Fruit fly (Drosophila melanogaster) whole organism, embryonic: ENCODE measurements around the gene Jon65Aiii.

Source experiments
- Abd-B ChIP-seq: fragments of 200-800 bp; sonication (Bioruptor generic); optimal IDR thresholded peaks from 2 replicates; lab custom pipeline; 2018; ENCODE audit warnings: missing biosample characterization, mild to moderate bottlenecking, missing genetic modification characterization, moderate library complexity
- Awh ChIP-seq: fragments of 200-800 bp; sonication (Bioruptor generic); IDR thresholded peaks from 2 replicates; pipeline ENCODE4, ENCODE4 v1.3.6; 2022; ENCODE audit warnings: missing biosample characterization, missing genetic modification characterization
- Bgb ChIP-seq: fragments of 200-800 bp; sonication (Bioruptor generic); IDR thresholded peaks from 2 replicates; pipeline ENCODE4 v1.3.6; 2022; ENCODE audit warnings: missing biosample characterization, missing genetic modification characterization; ENCODE audit not compliant: partially characterized antibody
- BtbVII ChIP-seq: fragments of 200-800 bp; sonication (Bioruptor generic); optimal IDR thresholded peaks from 3 replicates; lab custom pipeline; 2017; ENCODE audit warnings: missing biosample characterization, mild to moderate bottlenecking, missing genetic modification characterization
- CG10431 ChIP-seq: fragments of 200-800 bp; sonication (Bioruptor generic); optimal IDR thresholded peaks from 3 replicates; lab custom pipeline; 2018; ENCODE audit warnings: missing biosample characterization, mild to moderate bottlenecking, missing genetic modification characterization
- CG11247 ChIP-seq: fragments of 200-800 bp; sonication (Bioruptor generic); IDR thresholded peaks from 2 replicates; pipeline ENCODE4 v1.3.6; 2022; ENCODE audit warnings: missing biosample characterization, missing genetic modification characterization
- CG13624 ChIP-seq: fragments of 200-800 bp; sonication (Bioruptor generic); optimal IDR thresholded peaks from 2 replicates; lab custom pipeline; 2016; ENCODE audit warnings: missing biosample characterization, missing genetic modification characterization
- CG14014 ChIP-seq: fragments of 200-800 bp; sonication (Bioruptor generic); IDR thresholded peaks from 2 replicates; pipeline ENCODE4 v1.3.6; 2022; ENCODE audit warnings: missing biosample characterization, missing genetic modification characterization
- CG14050 ChIP-seq: fragments of 200-800 bp; sonication (Bioruptor generic); IDR thresholded peaks from 3 replicates; pipeline ENCODE4 v1.3.6; 2022; ENCODE audit warnings: missing biosample characterization, missing genetic modification characterization
- CG15514 ChIP-seq: fragments of 200-800 bp; sonication (Bioruptor generic); optimal IDR thresholded peaks from 3 replicates; lab custom pipeline; 2017; ENCODE audit warnings: missing biosample characterization, missing genetic modification characterization, mild to moderate bottlenecking, moderate library complexity, missing genetic modification reagents
- CG30403 ChIP-seq: fragments of 200-800 bp; sonication (Bioruptor generic); optimal IDR thresholded peaks from 3 replicates; lab custom pipeline; 2016; ENCODE audit warnings: missing biosample characterization, missing genetic modification characterization
- CG31388 ChIP-seq: fragments of 200-800 bp; sonication (Bioruptor generic); optimal IDR thresholded peaks from 2 replicates; lab custom pipeline; 2016; ENCODE audit warnings: missing biosample characterization, missing genetic modification characterization
- CG32772 ChIP-seq: fragments of 200-800 bp; sonication (Bioruptor generic); IDR thresholded peaks from 2 replicates; pipeline ENCODE4 v1.3.6; 2022; ENCODE audit warnings: missing biosample characterization, missing genetic modification characterization
- CG34224 ChIP-seq: fragments of 200-800 bp; sonication (Bioruptor generic); IDR thresholded peaks from 3 replicates; pipeline ENCODE4 v1.3.6; 2022; ENCODE audit warnings: missing biosample characterization, missing genetic modification characterization; ENCODE audit not compliant: partially characterized antibody
- CG6272 ChIP-seq: fragments of 200-800 bp; sonication (Bioruptor generic); IDR thresholded peaks from 2 replicates; pipeline ENCODE4 v1.3.6; 2022; ENCODE audit warnings: missing biosample characterization, missing genetic modification characterization
- CG9609 ChIP-seq: fragments of 200-800 bp; sonication (Bioruptor generic); optimal IDR thresholded peaks from 3 replicates; lab custom pipeline; 2016; ENCODE audit warnings: missing biosample characterization, missing genetic modification characterization
- CG9797 ChIP-seq: fragments of 200-800 bp; sonication (Bioruptor generic); optimal IDR thresholded peaks from 3 replicates; lab custom pipeline; 2018; ENCODE audit warnings: missing biosample characterization, mild to moderate bottlenecking, missing genetic modification characterization
- CHES-1-like ChIP-seq: fragments of 200-800 bp; sonication (Bioruptor generic); optimal IDR thresholded peaks from 2 replicates; lab custom pipeline; 2016; ENCODE audit warnings: missing biosample characterization, missing genetic modification characterization
- Camta ChIP-seq: fragments of 200-800 bp; sonication (Bioruptor generic); optimal IDR thresholded peaks from 2 replicates; lab custom pipeline; 2016; ENCODE audit warnings: missing biosample characterization, missing genetic modification characterization
- Dek ChIP-seq: fragments of 200-800 bp; sonication (Bioruptor generic); optimal IDR thresholded peaks from 3 replicates; lab custom pipeline; 2019; ENCODE audit warnings: missing biosample characterization, mild to moderate bottlenecking, missing genetic modification characterization, moderate library complexity
- Fer3 ChIP-seq: fragments of 200-800 bp; sonication (Bioruptor generic); optimal IDR thresholded peaks from 2 replicates; lab custom pipeline; 2018; ENCODE audit warnings: missing biosample characterization, mild to moderate bottlenecking, missing genetic modification characterization, moderate library complexity
- Gsc ChIP-seq: fragments of 200-800 bp; sonication (Bioruptor generic); IDR thresholded peaks from 2 replicates; pipeline ENCODE4 v1.3.6; 2022; ENCODE audit warnings: missing biosample characterization, missing genetic modification characterization
- HmgZ ChIP-seq: fragments of 200-800 bp; sonication (Bioruptor generic); optimal IDR thresholded peaks from 2 replicates; lab custom pipeline; 2018; ENCODE audit warnings: missing biosample characterization, mild to moderate bottlenecking, missing genetic modification characterization
- Hmx ChIP-seq: fragments of 200-800 bp; sonication (Bioruptor generic); optimal IDR thresholded peaks from 2 replicates; lab custom pipeline; 2016; ENCODE audit warnings: missing biosample characterization, missing genetic modification characterization
- MESR4 ChIP-seq: fragments of 200-800 bp; sonication (Bioruptor generic); optimal IDR thresholded peaks from 2 replicates; lab custom pipeline; 2018; ENCODE audit warnings: missing biosample characterization, mild to moderate bottlenecking, missing genetic modification characterization, moderate library complexity
- NfI ChIP-seq: fragments of 200-800 bp; sonication (Bioruptor generic); optimal IDR thresholded peaks from 3 replicates; lab custom pipeline; 2018; ENCODE audit warnings: missing biosample characterization, mild to moderate bottlenecking, missing genetic modification characterization, moderate library complexity
- Rfx ChIP-seq: fragments of 200-800 bp; sonication (Bioruptor generic); IDR thresholded peaks from 2 replicates; pipeline ENCODE4 v1.3.6; 2022; ENCODE audit warnings: missing biosample characterization, missing genetic modification characterization
- Stat92E ChIP-seq, 3 experiments: fragments of >200 bp in 2 of 3; fragments of 200-800 bp in 1 of 3; sonication (Bioruptor generic) in 1 of 3; optimal IDR thresholded peaks; 2 replicates each; lab custom pipeline; 2017 to 2019; ENCODE audit warnings: missing biosample characterization in 3 of 3, missing genetic modification characterization in 3 of 3, mild to moderate bottlenecking in 1 of 3, moderate library complexity in 1 of 3
- Trl ChIP-seq, 3 experiments: fragments of >200 bp in 2 of 3; fragments of 200-800 bp in 1 of 3; sonication (Bioruptor generic) in 1 of 3; optimal IDR thresholded peaks; 2 replicates in 1 of 3; 3 replicates in 2 of 3; lab custom pipeline; 2016 to 2017; ENCODE audit warnings: missing biosample characterization in 1 of 3, missing genetic modification characterization in 1 of 3
- ab ChIP-seq: fragments of 200-800 bp; sonication (Bioruptor generic); optimal IDR thresholded peaks from 2 replicates; lab custom pipeline; 2016; ENCODE audit warnings: missing biosample characterization, missing genetic modification characterization
- ato ChIP-seq: fragments of 200-800 bp; sonication (Bioruptor generic); IDR thresholded peaks from 2 replicates; pipeline ENCODE4 v1.3.6; 2022; ENCODE audit warnings: missing biosample characterization, missing genetic modification characterization; ENCODE audit not compliant: partially characterized antibody
- bcd ChIP-seq: fragments of 200-800 bp; sonication (Bioruptor generic); optimal IDR thresholded peaks from 2 replicates; lab custom pipeline; 2017; ENCODE audit warnings: missing biosample characterization, mild to moderate bottlenecking, missing genetic modification characterization
- dysf ChIP-seq: fragments of 200-800 bp; sonication (Bioruptor generic); IDR thresholded peaks from 3 replicates; pipeline ENCODE4 v1.3.6; 2022; ENCODE audit warnings: missing biosample characterization, missing genetic modification characterization
- exex ChIP-seq: fragments of 200-800 bp; sonication (Bioruptor generic); optimal IDR thresholded peaks from 4 replicates; lab custom pipeline; 2018; ENCODE audit warnings: missing biosample characterization, mild to moderate bottlenecking, missing genetic modification characterization, moderate library complexity
- gem ChIP-seq: fragments of 200-800 bp; sonication (Bioruptor generic); optimal IDR thresholded peaks from 2 replicates; lab custom pipeline; 2019; ENCODE audit warnings: missing biosample characterization, mild to moderate bottlenecking, missing genetic modification characterization, moderate library complexity
- gfzf ChIP-seq: fragments of 200-800 bp; sonication (Bioruptor generic); optimal IDR thresholded peaks from 2 replicates; lab custom pipeline; 2016; ENCODE audit warnings: missing biosample characterization, mild to moderate bottlenecking, missing genetic modification characterization, moderate library complexity
- kah ChIP-seq: fragments of 200-800 bp; sonication (Bioruptor generic); optimal IDR thresholded peaks from 2 replicates; lab custom pipeline; 2018; ENCODE audit warnings: missing biosample characterization, mild to moderate bottlenecking, missing genetic modification characterization
- ken ChIP-seq: fragments of 200-800 bp; sonication (Bioruptor generic); IDR thresholded peaks from 3 replicates; pipeline ENCODE4 v1.3.6; 2022; ENCODE audit warnings: missing biosample characterization, missing genetic modification characterization
- klu ChIP-seq: fragments of 200-800 bp; sonication (Bioruptor generic); IDR thresholded peaks from 2 replicates; pipeline ENCODE4 v1.3.6; 2022; ENCODE audit warnings: missing biosample characterization, missing genetic modification characterization
- mam ChIP-seq: fragments of 200-800 bp; sonication (Bioruptor generic); optimal IDR thresholded peaks from 3 replicates; lab custom pipeline; 2016; ENCODE audit warnings: missing biosample characterization, missing genetic modification characterization
- otp ChIP-seq: fragments of 200-800 bp; sonication (Bioruptor generic); IDR thresholded peaks from 3 replicates; pipeline ENCODE4, ENCODE4 v1.3.6; 2022; ENCODE audit warnings: missing biosample characterization, missing genetic modification characterization
- phol ChIP-seq: fragments of 200-800 bp; sonication (Bioruptor generic); optimal IDR thresholded peaks from 3 replicates; lab custom pipeline; 2018; ENCODE audit warnings: missing biosample characterization, mild to moderate bottlenecking, missing genetic modification characterization, moderate library complexity
- row ChIP-seq: fragments of 200-800 bp; sonication (Bioruptor generic); IDR thresholded peaks from 3 replicates; pipeline ENCODE4 v1.3.6; 2022; ENCODE audit warnings: missing biosample characterization, missing genetic modification characterization
- sd ChIP-seq: fragments of 200-800 bp; sonication (Bioruptor generic); optimal IDR thresholded peaks from 3 replicates; lab custom pipeline; 2018; ENCODE audit warnings: missing biosample characterization, mild to moderate bottlenecking, missing genetic modification characterization, moderate library complexity
- stwl ChIP-seq: fragments of 200-800 bp; sonication (Bioruptor generic); optimal IDR thresholded peaks from 3 replicates; lab custom pipeline; 2018; ENCODE audit warnings: missing biosample characterization, mild to moderate bottlenecking, missing genetic modification characterization, moderate library complexity
- unpg ChIP-seq: fragments of 200-800 bp; sonication (Bioruptor generic); optimal IDR thresholded peaks from 3 replicates; lab custom pipeline; 2018; ENCODE audit warnings: missing biosample characterization, mild to moderate bottlenecking, missing genetic modification characterization, moderate library complexity
- zen2 ChIP-seq: fragments of 200-800 bp; sonication (Bioruptor generic); IDR thresholded peaks from 3 replicates; pipeline ENCODE4 v1.3.6; 2022; ENCODE audit warnings: missing biosample characterization, missing genetic modification characterization; ENCODE audit not compliant: partially characterized antibody
- zf30C ChIP-seq: fragments of 200-800 bp; sonication (Bioruptor generic); optimal IDR thresholded peaks from 3 replicates; lab custom pipeline; 2018; ENCODE audit warnings: missing biosample characterization, mild to moderate bottlenecking, missing genetic modification characterization

The Jon65Aiii gene

dm6 chr3L:6074975-6075692 is 24.6 kb downstream of the Jon65Aiii start, which contains the start of the genes CG13295 and CG6610 (continued):
- TF ChIP-seq Trl (optimal IDR thresholded peaks at IDR 0.05; lab: Kevin White, UChicago) (no peak), Trl (GFP tag; optimal IDR thresholded peaks at IDR 0.05; lab: Kevin White, UChicago) (peak; percentile 30), zf30C (no peak), Camta (GFP tag; lab: Kevin White, UChicago) (peak; percentile 30), gfzf (GFP tag; lab: Kevin White, UChicago) (peak; percentile 76), BtbVII (peak; percentile 15), kah (GFP tag; lab: Kevin White, UChicago) (peak; percentile 5), MESR4 (GFP tag; lab: Kevin White, UChicago) (peak; percentile 79), bcd (GFP tag; lab: Kevin White, UChicago) (peak; percentile 58), CG9609 (GFP tag; lab: Kevin White, UChicago) (peak; percentile 31), ab (GFP tag; lab: Kevin White, UChicago) (no peak), Dek (tag; lab: Kevin White, UChicago) (peak; percentile 55), stwl (tag; lab: Kevin White, UChicago) (peak; percentile 58), dysf (GFP tag; lab: Robert Waterston, UW) (peak; percentile 69; the same call in 2 of the 3 replicates), CG11247 (GFP tag; lab: Robert Waterston, UW) (0 out of 2 replicates have a peak, but pooled peaks have one; percentile 5), Fer3 (peak; percentile 66), unpg (GFP tag; lab: Kevin White, UChicago) (peak; percentile 52), ken (GFP tag; lab: Robert Waterston, UW) (peak; percentile 19; the same call in 1 of the 3 replicates), CG34224 (no peak), CG14050 (GFP tag; lab: Robert Waterston, UW) (no peak), Awh (no peak), CG15514 (peak; percentile 59), exex (peak; percentile 31), row (GFP tag; lab: Robert Waterston, UW) (peak; percentile 95), CG10431 (GFP tag; lab: Kevin White, UChicago) (peak; percentile 97), mam (GFP tag; lab: Kevin White, UChicago) (peak; percentile 67), Stat92E (GFP tag; optimal IDR thresholded peaks at IDR 0.05; lab: Kevin White, UChicago) (peak in 1 of 3 experiments; percentile 25), Rfx (GFP tag; lab: Robert Waterston, UW) (peak; percentile 72), CHES-1-like (peak; percentile 26), CG30403 (GFP tag; lab: Kevin White, UChicago) (peak; percentile 79), phol (peak; percentile 72), otp (no peak), CG13624 (GFP tag; lab: Kevin White, UChicago) (peak; percentile 35), ato (GFP tag; lab: Robert Waterston, UW) (no peak), zen2 (GFP tag; lab: Robert Waterston, UW) (no peak), Gsc (GFP tag; lab: Robert Waterston, UW) (no peak), Hmx (GFP tag; lab: Kevin White, UChicago) (peak; percentile 24), klu (GFP tag; lab: Robert Waterston, UW) (peak; percentile 54), CG9797 (peak; percentile 68), HmgZ (peak; percentile 75), CG31388 (no peak), CG32772 (GFP tag; lab: Robert Waterston, UW) (0 out of 2 replicates have a peak, but pooled peaks have one; percentile 28), NfI (peak; percentile 61), CG6272 (GFP tag; lab: Robert Waterston, UW) (peak; percentile 43; the same call in 1 of the 2 replicates), gem (tag; lab: Kevin White, UChicago) (peak; percentile 78), sd (tag; lab: Kevin White, UChicago) (peak; percentile 92), CG14014 (0 out of 2 replicates have a peak, but pooled peaks have one; percentile 44), Bgb (0 out of 2 replicates have a peak, but pooled peaks have one; percentile 31), Abd-B (peak; percentile 50)
